Fruit fly (Drosophila melanogaster): ENCODE results near the gene CG9813.

The CG9813 gene

DNA sequence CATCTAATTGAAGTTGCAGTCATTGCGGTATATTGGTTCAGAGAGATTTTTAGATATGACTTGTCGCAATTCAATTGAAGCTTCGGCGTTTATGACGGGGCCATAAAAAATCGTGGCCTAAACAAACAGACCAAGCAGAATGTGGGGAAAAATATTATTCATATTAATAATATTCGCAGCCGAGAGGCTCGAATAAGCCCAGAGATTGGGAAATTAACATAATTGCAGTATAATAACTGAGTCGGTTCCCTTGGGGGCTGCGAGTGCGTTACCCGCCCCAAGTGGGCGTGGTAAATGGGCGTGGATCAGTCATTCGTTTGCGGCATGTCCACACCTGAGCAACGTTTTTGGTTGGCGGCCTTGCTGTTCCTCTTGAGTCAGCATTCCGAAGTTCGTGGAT is 40.4 kb upstream of the CG9813 start, which contains the start of gene Ir87a:
Gene Ir87a (plus strand): TSS at position 301 of the 400 bp plus-strand sequence.
- TF ChIP-seq Hr78 (GFP tag; optimal IDR thresholded peaks at IDR 0.05), result no peak
- no peak for TF ChIP-seq CrebA (GFP tag; optimal IDR thresholded peaks at IDR 0.05; ENCODE audit: borderline replicate concordance)
- TF ChIP-seq h (GFP tag; optimal IDR thresholded peaks at IDR 0.05), result no peak
- no peak for TF ChIP-seq Abd-B (GFP tag; optimal IDR thresholded peaks at IDR 0.05)
- TF ChIP-seq rgr (GFP tag; optimal IDR thresholded peaks at IDR 0.05), result no peak
- TF ChIP-seq foxo (GFP tag; optimal IDR thresholded peaks at IDR 0.05), result no peak
- no peak for TF ChIP-seq ey (GFP tag; optimal IDR thresholded peaks at IDR 0.05)
- no peak for TF ChIP-seq Rel (GFP tag; optimal IDR thresholded peaks at IDR 0.05)
- TF ChIP-seq Rel (tag; optimal IDR thresholded peaks at IDR 0.05), result no peak
- TF ChIP-seq Hr83 (GFP tag; optimal IDR thresholded peaks at IDR 0.05; ENCODE audit: poor library complexity, severe bottlenecking), result no peak

DNA sequence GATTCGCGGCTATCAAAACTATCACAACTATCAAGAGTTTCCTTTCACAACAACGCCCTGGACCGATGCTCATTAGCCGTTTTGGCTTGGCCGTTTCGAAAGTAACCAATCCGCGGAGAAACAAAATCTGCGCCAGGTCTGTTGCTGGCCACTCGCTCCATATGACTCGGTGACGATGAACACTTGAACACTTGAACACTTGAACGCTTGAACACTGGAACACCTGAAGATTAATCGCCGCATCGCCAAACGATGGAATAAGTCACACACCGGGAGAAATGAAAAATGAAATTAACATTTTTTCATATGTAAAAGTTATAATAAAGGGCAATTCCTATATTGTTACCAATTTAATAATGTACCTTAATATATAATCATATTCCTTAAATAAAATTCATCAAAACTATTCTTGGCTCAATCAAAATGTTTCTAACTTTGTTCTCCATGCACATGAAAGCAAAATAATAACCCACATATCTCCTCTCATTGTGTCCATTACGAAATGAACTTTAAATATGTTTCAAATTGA is 37.6 kb upstream of the CG9813 start:
- TF ChIP-seq Jra (GFP tag; optimal IDR thresholded peaks at IDR 0.05) (no peak), Myc (optimal IDR thresholded peaks at IDR 0.05) (no peak)

DNA sequence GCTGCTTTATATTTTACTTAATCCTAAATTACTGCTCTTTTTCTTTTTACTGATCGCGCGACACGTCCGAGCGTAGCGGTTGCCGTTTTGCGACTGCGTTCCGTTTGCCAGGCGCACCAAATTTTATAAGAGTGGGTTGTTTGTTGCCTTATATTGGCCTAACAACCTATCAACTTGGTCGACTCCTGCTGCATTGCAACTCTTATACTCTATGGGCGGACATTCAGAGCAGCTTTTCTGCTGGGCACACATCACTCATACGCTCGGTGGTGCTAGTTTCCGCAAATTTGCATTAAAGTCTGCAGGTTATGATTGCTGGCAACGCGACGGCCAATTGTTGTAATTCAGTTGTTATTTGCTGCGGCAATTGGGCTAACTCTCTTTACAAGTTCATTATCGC is 35.6 kb upstream of the CG9813 start, which contains the start of gene yellow-e:
Gene yellow-e (minus strand): TSS at position 101 of the 400 bp plus-strand sequence.
- TF ChIP-seq brk (GFP tag; optimal IDR thresholded peaks at IDR 0.05), result no peak
- no peak for TF ChIP-seq Hr83 (GFP tag; optimal IDR thresholded peaks at IDR 0.05; ENCODE audit: poor library complexity, severe bottlenecking)
- TF ChIP-seq h (GFP tag; optimal IDR thresholded peaks at IDR 0.05), result no peak
- no peak for TF ChIP-seq Dfd (GFP tag; optimal IDR thresholded peaks at IDR 0.05)
- TF ChIP-seq foxo (GFP tag; optimal IDR thresholded peaks at IDR 0.05), result no peak

DNA sequence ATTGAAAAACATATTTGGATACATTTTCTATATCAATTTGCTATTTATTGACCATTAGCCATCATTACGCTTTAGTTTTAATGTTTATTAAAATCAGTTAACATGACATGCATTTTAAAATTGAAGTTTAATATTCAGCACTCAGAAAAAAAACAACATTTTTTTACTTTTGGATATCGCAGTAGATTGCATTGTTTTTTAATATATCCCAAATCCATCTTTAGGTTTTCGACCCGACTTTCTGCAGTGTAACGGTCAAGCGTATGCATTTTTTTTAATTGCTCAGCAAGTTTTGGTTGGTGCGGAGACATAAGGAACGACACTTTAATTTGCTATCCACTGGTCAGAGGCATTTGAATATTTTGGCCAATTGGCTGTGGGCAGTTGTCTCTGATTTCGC is 33.1 kb upstream of the CG9813 start:
- TF ChIP-seq Abd-B (GFP tag; optimal IDR thresholded peaks at IDR 0.05) (no peak), tai (GFP tag; optimal IDR thresholded peaks at IDR 0.05) (no peak), HLH106 (tag; optimal IDR thresholded peaks at IDR 0.05) (no peak), rgr (GFP tag; optimal IDR thresholded peaks at IDR 0.05) (no peak), Sp1 (GFP tag; optimal IDR thresholded peaks at IDR 0.05) (no peak), fru (GFP tag; optimal IDR thresholded peaks at IDR 0.05) (no peak), Myc (optimal IDR thresholded peaks at IDR 0.05) (no peak), brk (GFP tag; optimal IDR thresholded peaks at IDR 0.05) (no peak), N (GFP tag; optimal IDR thresholded peaks at IDR 0.05) (no peak), ey (GFP tag; optimal IDR thresholded peaks at IDR 0.05) (no peak), Rel (GFP tag; optimal IDR thresholded peaks at IDR 0.05) (no peak), Rel (tag; optimal IDR thresholded peaks at IDR 0.05) (no peak)

DNA sequence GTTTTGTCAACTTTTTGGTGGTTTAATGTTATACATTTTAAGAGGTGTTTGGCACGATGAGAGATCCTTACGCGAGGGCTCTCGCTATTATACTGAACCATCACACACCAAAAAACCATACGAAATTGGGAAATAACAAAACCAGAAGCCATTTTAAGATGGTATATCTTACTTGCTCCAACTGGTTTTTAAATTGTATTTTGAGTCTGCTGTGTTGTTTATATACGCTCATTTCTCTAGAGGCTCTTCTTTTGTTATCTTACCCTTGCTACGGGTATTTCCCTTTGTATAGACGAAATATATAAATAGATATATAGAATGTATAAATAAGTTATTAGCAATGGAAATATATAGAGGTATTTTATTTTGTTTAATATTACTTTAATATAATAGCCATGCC is 27.3 kb upstream of the CG9813 start, which contains the start of gene yellow-e2:
Gene yellow-e2 (minus strand): TSS at position 101 of the 400 bp plus-strand sequence.
- TF ChIP-seq Vsx2 (GFP tag; optimal IDR thresholded peaks at IDR 0.05; ENCODE audit: partially characterized antibody), result no peak
- TF ChIP-seq CrebA (GFP tag; optimal IDR thresholded peaks at IDR 0.05; ENCODE audit: borderline replicate concordance), result no peak
- no peak for TF ChIP-seq Abd-B (GFP tag; optimal IDR thresholded peaks at IDR 0.05)
- TF ChIP-seq fru (GFP tag; optimal IDR thresholded peaks at IDR 0.05), result no peak
- TF ChIP-seq CG9705 (GFP tag; optimal IDR thresholded peaks at IDR 0.05), result no peak
- TF ChIP-seq woc (GFP tag; optimal IDR thresholded peaks at IDR 0.05), result no peak

DNA sequence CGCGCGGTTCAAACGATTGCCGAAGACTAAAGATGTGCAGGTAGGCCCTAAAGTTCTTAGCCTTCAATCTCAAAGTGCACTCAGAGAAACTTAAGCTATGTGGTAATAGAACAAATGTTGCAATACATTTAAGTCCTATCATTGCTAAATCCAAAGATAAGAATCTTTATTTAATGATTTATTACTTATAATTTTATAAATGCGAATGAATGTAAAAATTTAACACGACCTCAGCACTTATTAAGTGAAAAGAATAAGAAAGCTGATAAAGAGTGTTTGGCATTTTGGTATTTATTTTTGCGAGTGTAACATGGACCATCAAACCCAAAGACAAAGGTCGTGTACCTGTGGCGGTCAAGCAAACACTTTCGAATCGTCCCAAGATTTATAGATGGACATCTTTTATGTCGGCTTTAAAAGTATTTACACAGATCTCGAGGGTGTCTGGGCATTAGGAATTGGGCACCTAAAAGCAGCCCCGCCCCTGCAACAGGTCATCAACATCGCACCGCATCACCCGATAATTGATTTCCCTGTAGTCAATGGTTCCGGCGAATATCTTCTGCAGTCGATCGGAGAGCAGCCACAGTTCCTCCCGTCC is 25.4 kb upstream of the CG9813 start, which contains the start of gene yellow-e3:
Gene yellow-e3 (minus strand): TSS at position 30 of the 601 bp plus-strand sequence.
- TF ChIP-seq Myc (optimal IDR thresholded peaks at IDR 0.05) (no peak), Dif (GFP tag; optimal IDR thresholded peaks at IDR 0.05; ENCODE audit: partially characterized antibody) (no peak), Dfd (GFP tag; optimal IDR thresholded peaks at IDR 0.05) (no peak), h (GFP tag; optimal IDR thresholded peaks at IDR 0.05) (peak; percentile 6)

DNA sequence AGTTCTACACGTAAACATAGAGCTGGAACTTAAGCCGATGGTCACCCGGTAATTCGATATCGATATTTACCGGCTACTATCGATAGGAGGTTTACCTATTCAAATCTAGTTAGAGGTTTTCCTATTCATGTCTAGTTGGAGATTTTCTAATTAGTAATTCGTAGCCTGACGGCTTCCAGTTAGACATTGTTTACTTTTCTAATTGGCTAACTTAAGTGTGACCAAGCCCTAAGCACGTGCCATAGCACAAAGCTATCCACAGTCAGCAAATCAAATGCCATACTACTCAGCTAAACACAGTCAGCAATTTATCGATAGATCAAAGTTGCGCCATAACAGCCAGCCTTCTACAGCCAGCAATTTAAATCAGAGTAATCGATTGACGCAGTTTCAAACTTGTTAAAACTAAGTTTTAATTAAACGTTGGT is 23.5 kb upstream of the CG9813 start, which contains the start of gene Dpm3:
Gene Dpm3 (minus strand): TSS at position 20 of the 428 bp plus-strand sequence.
- TF ChIP-seq HLH106 (tag; optimal IDR thresholded peaks at IDR 0.05), result peak; percentile 15
- TF ChIP-seq Hnf4 (GFP tag; optimal IDR thresholded peaks at IDR 0.05), result peak; percentile 25
- TF ChIP-seq psq (GFP tag; optimal IDR thresholded peaks at IDR 0.05), result no peak
- TF ChIP-seq sv (GFP tag; optimal IDR thresholded peaks at IDR 0.05), result no peak
- no peak for TF ChIP-seq Hr83 (GFP tag; optimal IDR thresholded peaks at IDR 0.05; ENCODE audit: poor library complexity, severe bottlenecking)
- TF ChIP-seq h (GFP tag; optimal IDR thresholded peaks at IDR 0.05), result no peak
- no peak for TF ChIP-seq woc (GFP tag; optimal IDR thresholded peaks at IDR 0.05)
- TF ChIP-seq N (GFP tag; optimal IDR thresholded peaks at IDR 0.05), result no peak
- TF ChIP-seq brk (GFP tag; optimal IDR thresholded peaks at IDR 0.05), result no peak
- no peak for TF ChIP-seq Hr78 (GFP tag; optimal IDR thresholded peaks at IDR 0.05)
- TF ChIP-seq CrebA (GFP tag; optimal IDR thresholded peaks at IDR 0.05; ENCODE audit: borderline replicate concordance), result no peak
- TF ChIP-seq fru (GFP tag; optimal IDR thresholded peaks at IDR 0.05), result no peak
- peak; percentile 99 for TF ChIP-seq Vsx2 (GFP tag; optimal IDR thresholded peaks at IDR 0.05; ENCODE audit: partially characterized antibody)
- TF ChIP-seq lola (GFP tag; optimal IDR thresholded peaks at IDR 0.05), result no peak
- no peak for TF ChIP-seq CG9705 (GFP tag; optimal IDR thresholded peaks at IDR 0.05)
- peak; percentile 30 to 85 for TF ChIP-seq dl (GFP tag; optimal IDR thresholded peaks at IDR 0.05; ENCODE audit: insufficient read depth in 1 of 2, partially characterized antibody in 2 of 2)
- peak; percentile 99 for TF ChIP-seq Dif (GFP tag; optimal IDR thresholded peaks at IDR 0.05; ENCODE audit: partially characterized antibody)

Measured in whole organism, wandering third instar larva.